Worm (Caenorhabditis elegans): ENCODE data around the gene tax-6.
A peak's percentile ranks its signal among the peaks of the same experiment; 100 is the strongest.

- TF ChIP-seq Y116A8C.19 (tag; optimal IDR thresholded peaks at IDR 0.05; ENCODE audit: borderline replicate concordance) (no peak), efl-1 (optimal IDR thresholded peaks at IDR 0.05) (peak; percentile 36 to 45), efl-1 (GFP tag; optimal IDR thresholded peaks at IDR 0.05 in 1 of 2) (no peak), lin-15B (tag; optimal IDR thresholded peaks at IDR 0.05) (no peak), elt-2 (tag; optimal IDR thresholded peaks at IDR 0.05) (no peak), unc-130 (tag; optimal IDR thresholded peaks at IDR 0.05) (no peak), dpl-1 (GFP tag; optimal IDR thresholded peaks at IDR 0.05) (peak in 1 of 3 experiments; percentile 21), nhr-237 (tag; optimal IDR thresholded peaks at IDR 0.05) (no peak)
Measured at ce11 chrIV:10481695-10482094, 19.7 kb downstream of the tax-6 start, which contains the start of gene egl-21.

All from whole organism, L1 larva.